Worm (Caenorhabditis elegans) whole organism, mixed stage, embryonic: ENCODE results near the gene asns-1.

Experiments used
- ces-1 ChIP-seq: fragments of 150-350 bp; optimal IDR thresholded peaks from 2 replicates; lab custom pipeline; 2014; ENCODE audit warnings: missing biosample characterization, missing genetic modification reagents, missing genetic modification characterization
- elt-1 ChIP-seq: sonication (generic microtip); optimal IDR thresholded peaks from 2 replicates; lab custom pipeline; 2017; ENCODE audit warnings: missing genetic modification characterization, mild to moderate bottlenecking, missing compliant biosample characterization, antibody characterized with exemption, moderate library complexity, borderline replicate concordance; ENCODE audit not compliant: insufficient read depth
- lin-13 ChIP-seq: fragments of 150-350 bp; optimal IDR thresholded peaks from 2 replicates; lab custom pipeline; 2014; ENCODE audit warnings: missing biosample characterization, missing genetic modification characterization
- lsy-2 ChIP-seq: fragments of 150-350 bp; optimal IDR thresholded peaks from 2 replicates; lab custom pipeline; 2014; ENCODE audit warnings: missing biosample characterization, missing genetic modification characterization
- nhr-12 ChIP-seq: fragments of 150-350 bp; optimal IDR thresholded peaks from 2 replicates; lab custom pipeline; 2014; ENCODE audit warnings: missing biosample characterization, missing genetic modification characterization
- nhr-28 ChIP-seq: fragments of 150-350 bp; optimal IDR thresholded peaks from 2 replicates; lab custom pipeline; 2014; ENCODE audit warnings: missing biosample characterization, missing genetic modification characterization
- snpc-4 ChIP-seq: fragments of 150-350 bp; optimal IDR thresholded peaks from 2 replicates; lab custom pipeline; 2014; ENCODE audit warnings: missing biosample characterization, missing genetic modification characterization
- tbx-8 ChIP-seq: fragments of 200-800 bp; sonication (Bioruptor generic); optimal IDR thresholded peaks from 2 replicates; lab custom pipeline; 2018; ENCODE audit warnings: mild to moderate bottlenecking, missing genetic modification characterization, moderate library complexity, missing compliant biosample characterization
- unc-39 ChIP-seq: fragments of 150-350 bp; optimal IDR thresholded peaks from 2 replicates; lab custom pipeline; 2014; ENCODE audit warnings: missing biosample characterization, missing genetic modification characterization
- unc-62 ChIP-seq: fragments of 150-350 bp; optimal IDR thresholded peaks from 2 replicates; lab custom pipeline; 2014; ENCODE audit warnings: missing biosample characterization, missing genetic modification reagents, missing genetic modification characterization

DNA sequence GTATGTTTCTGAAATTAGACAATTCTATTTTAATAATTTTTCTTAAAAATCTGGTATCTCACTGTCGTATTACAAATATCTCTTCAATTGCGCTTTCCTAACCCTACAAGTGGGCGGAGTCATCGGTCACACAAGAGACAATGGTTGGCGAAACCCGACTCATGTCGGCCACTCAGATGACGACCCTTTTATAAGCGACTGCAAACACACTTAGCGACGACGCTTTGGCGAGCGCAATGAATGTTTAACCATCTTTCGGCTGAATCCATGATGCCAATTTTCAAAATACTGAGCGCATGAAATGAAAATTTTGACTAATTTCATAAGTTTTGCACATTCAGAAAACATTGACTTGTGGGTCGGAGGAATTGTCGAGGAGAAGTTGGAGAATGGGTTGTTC lies 45.6 kb upstream of the asns-1 start:
- TF ChIP-seq elt-1 (no peak), unc-62 (GFP tag; lab: Kevin White, UChicago) (peak; percentile 89), snpc-4 (no peak), unc-39 (tag; lab: Kevin White, UChicago) (peak; percentile 98), lin-13 (tag; lab: Kevin White, UChicago) (peak; percentile 92), tbx-8 (GFP tag; lab: Kevin White, UChicago) (peak; percentile 98), nhr-28 (tag; lab: Kevin White, UChicago) (peak; percentile 95), ces-1 (GFP tag; lab: Kevin White, UChicago) (peak; percentile 73), lsy-2 (tag; lab: Kevin White, UChicago) (peak; percentile 38), nhr-12 (peak; percentile 80)
